Worm (Caenorhabditis elegans) whole organism, L2 larva: ENCODE measurements around the gene irk-1.

Experiments
- C34F6.9 ChIP-seq: fragments of 150-350 bp; optimal IDR thresholded peaks from 2 replicates; lab custom pipeline; 2014; ENCODE audit warnings: missing biosample characterization, missing genetic modification characterization
- F13H6.1 ChIP-seq: sonication (generic microtip); optimal IDR thresholded peaks from 2 replicates; lab custom pipeline; 2016; ENCODE audit warnings: missing genetic modification characterization, missing compliant biosample characterization
- R02D3.7 ChIP-seq: fragments of 150-350 bp; optimal IDR thresholded peaks from 2 replicates; lab custom pipeline; 2014; ENCODE audit warnings: missing biosample characterization, missing genetic modification characterization
- Y55F3AM.14 ChIP-seq: fragments of 200-800 bp; sonication (Bioruptor generic); optimal IDR thresholded peaks from 2 replicates; lab custom pipeline; 2018; ENCODE audit warnings: mild to moderate bottlenecking, missing genetic modification characterization, missing compliant biosample characterization
- alr-1 ChIP-seq: fragments of 150-350 bp; optimal IDR thresholded peaks from 2 replicates; lab custom pipeline; 2014; ENCODE audit warnings: missing biosample characterization, missing genetic modification characterization
- aly-2 ChIP-seq: fragments of 150-350 bp; optimal IDR thresholded peaks from 2 replicates; lab custom pipeline; 2014; ENCODE audit warnings: missing biosample characterization, missing genetic modification characterization
- ama-1 ChIP-seq: fragments of 150-350 bp; optimal IDR thresholded peaks from 2 replicates; lab custom pipeline; 2018; ENCODE audit warnings: inconsistent platforms
- blmp-1 ChIP-seq: sonication (generic microtip); optimal IDR thresholded peaks from 2 replicates; lab custom pipeline; 2017; ENCODE audit warnings: missing genetic modification characterization, mild to moderate bottlenecking, missing compliant biosample characterization, antibody characterized with exemption, moderate library complexity; ENCODE audit not compliant: insufficient read depth
- ceh-16 ChIP-seq: fragments of 150-350 bp; optimal IDR thresholded peaks from 2 replicates; lab custom pipeline; 2014; ENCODE audit warnings: missing biosample characterization, missing genetic modification characterization
- ceh-82 ChIP-seq: fragments of 150-350 bp; optimal IDR thresholded peaks from 2 replicates; lab custom pipeline; 2014; ENCODE audit warnings: missing biosample characterization, missing genetic modification characterization
- crh-2 ChIP-seq: sonication (generic microtip); optimal IDR thresholded peaks from 2 replicates; lab custom pipeline; 2017; ENCODE audit warnings: missing biosample characterization, missing genetic modification characterization
- elt-1 ChIP-seq: fragments of 150-350 bp; optimal IDR thresholded peaks from 2 replicates; lab custom pipeline; 2014; ENCODE audit warnings: missing biosample characterization, missing genetic modification characterization
- elt-3 ChIP-seq: sonication (generic microtip); optimal IDR thresholded peaks from 2 replicates; lab custom pipeline; 2017; ENCODE audit warnings: missing biosample characterization, missing genetic modification characterization
- fos-1 ChIP-seq: fragments of 150-350 bp; optimal IDR thresholded peaks from 2 replicates; lab custom pipeline; 2014; ENCODE audit warnings: missing biosample characterization, missing genetic modification characterization
- gmeb-1 ChIP-seq: fragments of 150-350 bp; optimal IDR thresholded peaks from 2 replicates; lab custom pipeline; 2014; ENCODE audit warnings: missing biosample characterization, missing genetic modification characterization
- lin-11 ChIP-seq: fragments of 150-350 bp; sonication (generic microtip); optimal IDR thresholded peaks from 2 replicates; lab custom pipeline; 2014; ENCODE audit warnings: missing biosample characterization, missing genetic modification characterization, inconsistent platforms, mixed read lengths
- lin-39 ChIP-seq: fragments of 150-350 bp; optimal IDR thresholded peaks from 2 replicates; lab custom pipeline; 2014; ENCODE audit warnings: missing biosample characterization, missing genetic modification reagents, missing genetic modification characterization
- lsy-2 ChIP-seq, 2 experiments: fragments of 150-350 bp in 1 of 2; sonication (generic microtip) in 1 of 2; optimal IDR thresholded peaks; 2 replicates each; lab custom pipeline; 2014 to 2017; ENCODE audit warnings: missing biosample characterization in 2 of 2, missing genetic modification characterization in 2 of 2
- mdl-1 ChIP-seq, 2 experiments: fragments of 150-350 bp in 1 of 2; sonication (generic microtip) in 1 of 2; optimal IDR thresholded peaks; 2 replicates each; lab custom pipeline; 2017; ENCODE audit warnings: missing biosample characterization in 2 of 2, missing genetic modification characterization in 2 of 2
- nhr-11 ChIP-seq: fragments of 150-350 bp; optimal IDR thresholded peaks from 2 replicates; lab custom pipeline; 2014; ENCODE audit warnings: missing biosample characterization, missing genetic modification characterization
- nhr-12 ChIP-seq: fragments of 150-350 bp; optimal IDR thresholded peaks from 2 replicates; lab custom pipeline; 2014; ENCODE audit warnings: missing biosample characterization, missing genetic modification characterization
- nhr-129 ChIP-seq: fragments of 150-350 bp; optimal IDR thresholded peaks from 2 replicates; lab custom pipeline; 2014; ENCODE audit warnings: missing biosample characterization, missing genetic modification characterization
- nhr-21 ChIP-seq: fragments of 150-350 bp; optimal IDR thresholded peaks from 2 replicates; lab custom pipeline; 2014; ENCODE audit warnings: missing biosample characterization, missing genetic modification characterization
- nhr-237 ChIP-seq: fragments of 150-350 bp; optimal IDR thresholded peaks from 2 replicates; lab custom pipeline; 2014; ENCODE audit warnings: missing biosample characterization, missing genetic modification characterization
- nhr-25 ChIP-seq: fragments of 150-350 bp; sonication (generic microtip); optimal IDR thresholded peaks from 3 replicates; lab custom pipeline; 2014; ENCODE audit warnings: missing biosample characterization, missing genetic modification characterization
- peb-1 ChIP-seq: fragments of 150-350 bp; optimal IDR thresholded peaks from 2 replicates; lab custom pipeline; 2014; ENCODE audit warnings: missing biosample characterization, missing genetic modification characterization
- skn-1 ChIP-seq: sonication (generic microtip); optimal IDR thresholded peaks from 2 replicates; lab custom pipeline; 2017; ENCODE audit warnings: missing biosample characterization, missing genetic modification characterization
- sma-3 ChIP-seq: sonication (generic microtip); optimal IDR thresholded peaks from 2 replicates; lab custom pipeline; 2016; ENCODE audit warnings: missing genetic modification reagents, missing genetic modification characterization, missing compliant biosample characterization
- sma-9 ChIP-seq, 2 experiments: fragments of 150-350 bp in 1 of 2; sonication (generic microtip) in 1 of 2; optimal IDR thresholded peaks; 2 replicates each; lab custom pipeline; 2014 to 2016; ENCODE audit warnings: missing genetic modification characterization in 2 of 2, mild to moderate bottlenecking in 1 of 2, missing biosample characterization in 1 of 2, missing compliant biosample characterization in 1 of 2, missing genetic modification reagents in 1 of 2, moderate library complexity in 1 of 2
- unc-39 ChIP-seq: fragments of 150-350 bp; optimal IDR thresholded peaks from 2 replicates; lab custom pipeline; 2014; ENCODE audit warnings: missing biosample characterization, missing genetic modification characterization
- zag-1 ChIP-seq: fragments of 150-350 bp; optimal IDR thresholded peaks from 2 replicates; lab custom pipeline; 2014; ENCODE audit warnings: missing biosample characterization, missing genetic modification characterization
- ztf-1 ChIP-seq: fragments of 200-800 bp; sonication (Bioruptor generic); conservative IDR thresholded peaks from 2 replicates; pipeline ENCODE4 v1.3.6; 2022; ENCODE audit warnings: missing genetic modification characterization, missing compliant biosample characterization
- ztf-4 ChIP-seq: fragments of 150-350 bp; optimal IDR thresholded peaks from 2 replicates; lab custom pipeline; 2014; ENCODE audit warnings: missing biosample characterization, missing genetic modification characterization

The irk-1 gene

ce11 chrX:6804857-6805256 is 26.9 kb upstream of the irk-1 start (continued):
- TF ChIP-seq sma-9 (GFP tag; optimal IDR thresholded peaks at IDR 0.05; lab: Kevin White, UChicago) (peak; percentile 79), sma-9 (tag; optimal IDR thresholded peaks at IDR 0.05; lab: Kevin White, UChicago) (no peak)

DNA sequence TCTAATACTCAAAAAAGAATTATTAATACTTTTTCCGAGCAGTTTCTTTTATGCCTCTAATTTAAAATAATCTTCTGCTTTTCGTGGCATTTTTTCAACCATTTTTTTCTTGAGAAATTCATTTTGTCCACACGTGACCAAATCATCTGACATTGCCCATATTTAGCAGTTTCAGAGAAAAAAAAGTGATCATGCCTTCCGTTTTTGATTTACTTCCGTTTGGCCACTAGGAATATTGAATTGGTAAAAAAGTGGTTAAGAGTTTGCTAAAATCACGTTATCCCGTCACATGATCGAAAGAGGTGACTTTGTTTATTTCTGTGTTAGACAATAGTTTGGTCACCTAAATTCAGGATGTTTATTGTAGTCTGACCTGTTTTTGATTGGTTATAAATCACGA is 26.5 kb upstream of the irk-1 start:
- TF ChIP-seq nhr-129 (tag; lab: Kevin White, UChicago) (peak; percentile 43), lin-39 (tag; lab: Kevin White, UChicago) (no peak), C34F6.9 (tag; lab: Kevin White, UChicago) (peak; percentile 38)

DNA sequence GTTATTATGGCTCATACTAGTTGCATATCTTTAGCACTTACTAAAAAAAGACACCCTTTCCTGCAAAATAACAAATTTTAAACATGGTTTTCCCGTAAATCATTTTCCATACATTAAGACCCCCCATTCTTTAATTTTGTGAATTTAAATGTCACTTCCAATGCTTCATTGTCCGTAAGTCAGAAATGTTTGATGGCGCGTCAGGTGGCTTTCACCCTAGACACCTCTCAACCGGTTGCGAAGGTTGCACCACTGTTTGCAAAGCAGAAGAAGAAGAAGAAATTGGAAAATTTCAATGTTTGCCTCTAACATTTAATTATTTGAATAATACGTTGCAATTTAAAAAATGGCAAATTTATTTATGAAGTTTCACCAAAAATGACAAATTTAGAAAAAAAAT is 23.6 kb upstream of the irk-1 start:
- TF ChIP-seq nhr-11 (tag; lab: Kevin White, UChicago) (no peak), lin-11 (tag; lab: Kevin White, UChicago) (no peak), ceh-82 (tag; lab: Kevin White, UChicago) (no peak), fos-1 (no peak), Y55F3AM.14 (GFP tag; lab: Kevin White, UChicago) (no peak), ztf-1 (GFP tag; lab: Robert Waterston, UW) (no peak), sma-9 (GFP tag; optimal IDR thresholded peaks at IDR 0.05; lab: Kevin White, UChicago) (no peak), sma-9 (tag; optimal IDR thresholded peaks at IDR 0.05; lab: Kevin White, UChicago) (no peak), aly-2 (tag; lab: Kevin White, UChicago) (no peak), alr-1 (tag; lab: Kevin White, UChicago) (no peak), nhr-12 (no peak), crh-2 (no peak), peb-1 (tag; lab: Kevin White, UChicago) (no peak), mdl-1 (tag; optimal IDR thresholded peaks at IDR 0.05; lab: Kevin White, UChicago) (no peak), R02D3.7 (tag; lab: Kevin White, UChicago) (no peak), gmeb-1 (tag; lab: Kevin White, UChicago) (no peak), sma-3 (GFP tag; lab: Kevin White, UChicago) (no peak), elt-1 (tag; lab: Kevin White, UChicago) (no peak), unc-39 (tag; lab: Kevin White, UChicago) (no peak)

DNA sequence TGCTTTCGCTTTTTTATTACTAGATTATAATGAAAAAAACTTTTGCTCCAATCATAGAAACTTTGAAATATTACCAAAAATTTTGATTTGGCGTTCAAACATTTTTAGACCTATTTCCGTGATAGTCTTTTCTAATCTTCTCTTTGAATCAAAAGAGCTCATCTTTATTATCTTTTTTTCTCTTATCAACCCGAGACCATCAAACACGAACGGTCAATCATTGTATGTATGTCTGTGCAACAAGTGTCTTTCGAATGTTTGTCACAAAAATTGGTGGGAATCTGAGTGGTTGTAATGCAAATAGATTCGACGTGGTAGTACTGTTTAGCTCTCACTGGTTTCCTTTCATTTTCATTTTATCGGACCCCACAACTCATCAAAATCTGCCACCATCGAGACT is 21.9 kb upstream of the irk-1 start, which contains the start of gene M03A8.3:
TSS of gene M03A8.3 (plus strand) at position 278 of the 400 bp plus-strand sequence.
- TF ChIP-seq nhr-25 (no peak), lin-39 (tag; lab: Kevin White, UChicago) (no peak), skn-1 (tag; lab: Kevin White, UChicago) (no peak), sma-9 (GFP tag; optimal IDR thresholded peaks at IDR 0.05; lab: Kevin White, UChicago) (no peak), sma-9 (tag; optimal IDR thresholded peaks at IDR 0.05; lab: Kevin White, UChicago) (no peak), R02D3.7 (tag; lab: Kevin White, UChicago) (no peak), ztf-4 (tag; lab: Kevin White, UChicago) (no peak), ama-1 (lab: Kevin White, UChicago) (no peak), ceh-82 (tag; lab: Kevin White, UChicago) (no peak), F13H6.1 (no peak), alr-1 (tag; lab: Kevin White, UChicago) (no peak), nhr-129 (tag; lab: Kevin White, UChicago) (no peak), lsy-2 (tag; optimal IDR thresholded peaks at IDR 0.05; lab: Kevin White, UChicago) (no peak), blmp-1 (tag; lab: Kevin White, UChicago) (no peak), gmeb-1 (tag; lab: Kevin White, UChicago) (no peak), elt-3 (tag; lab: Kevin White, UChicago) (no peak), nhr-21 (tag; lab: Kevin White, UChicago) (no peak), nhr-237 (tag; lab: Kevin White, UChicago) (no peak), zag-1 (tag; lab: Kevin White, UChicago) (no peak), sma-3 (GFP tag; lab: Kevin White, UChicago) (no peak)
- TF ChIP-seq, all 48 proteins: peak for 0

DNA sequence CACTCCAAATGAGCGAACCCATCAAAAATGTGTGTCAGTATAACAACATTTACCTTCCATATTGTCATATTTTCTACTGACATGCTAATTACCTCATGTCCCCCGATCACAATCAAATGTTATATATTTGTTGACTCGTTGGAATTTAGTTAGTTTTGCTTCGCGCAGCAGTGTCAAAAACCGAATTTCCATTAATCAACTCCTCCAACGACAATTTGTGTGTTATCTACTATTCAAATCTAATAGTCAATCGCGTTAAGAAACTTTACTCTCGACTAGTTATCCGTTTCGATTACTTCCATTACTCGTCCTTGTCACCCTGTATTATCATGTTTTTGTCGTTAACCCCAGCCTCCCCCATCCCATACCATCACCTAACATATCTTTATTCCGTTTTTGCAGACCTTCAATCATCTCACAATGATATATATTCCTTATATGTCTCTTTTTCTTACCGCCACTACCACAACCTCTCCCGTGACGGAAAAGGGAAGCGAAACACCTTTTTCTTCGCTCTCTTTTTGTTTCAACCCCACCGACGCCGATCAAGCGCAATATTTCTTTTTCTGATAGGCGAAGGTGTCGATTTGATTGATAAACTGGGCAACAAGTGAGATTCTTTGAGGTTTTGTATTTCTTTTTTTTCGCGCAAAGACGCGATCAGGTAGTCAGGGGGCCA is 18.1 kb upstream of the irk-1 start:
- no peak for TF ChIP-seq nhr-25
- TF ChIP-seq elt-3 (tag; lab: Kevin White, UChicago) = no peak
- TF ChIP-seq ceh-16 (tag; lab: Kevin White, UChicago) = peak; percentile 87
- TF ChIP-seq R02D3.7 (tag; lab: Kevin White, UChicago) = no peak
- peak; percentile 44 for TF ChIP-seq fos-1
- no peak for TF ChIP-seq peb-1 (tag; lab: Kevin White, UChicago)
- TF ChIP-seq, all 48 proteins: peak for 2
